Worm (Caenorhabditis elegans): ENCODE measurements around the gene Y49F6B.20.

DNA sequence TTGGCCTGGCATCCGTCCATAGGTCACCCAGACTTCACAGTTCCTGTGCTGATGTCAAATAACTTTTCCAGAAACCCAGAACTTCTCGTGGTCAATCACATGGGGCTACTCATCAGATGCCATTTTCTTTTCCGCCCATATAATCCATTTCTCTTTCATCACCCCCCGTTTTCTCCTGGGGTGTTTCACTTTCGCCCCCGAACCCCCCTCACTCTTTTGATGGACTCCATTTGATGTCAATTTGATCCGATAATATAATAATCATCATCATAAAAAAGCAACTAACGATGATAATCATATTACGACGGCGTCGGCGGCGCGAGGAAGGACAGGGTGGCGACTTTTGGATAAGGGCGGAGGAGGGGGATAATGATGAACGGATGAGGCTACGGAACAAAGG lies 32.2 kb downstream of the Y49F6B.20 start:
- TF ChIP-seq nhr-12 (tag; optimal IDR thresholded peaks at IDR 0.05) (no peak), elt-3 (tag; optimal IDR thresholded peaks at IDR 0.05) (no peak), unc-62 (GFP tag; optimal IDR thresholded peaks at IDR 0.05) (no peak), nhr-28 (tag; optimal IDR thresholded peaks at IDR 0.05) (no peak), pha-4 (tag; optimal IDR thresholded peaks at IDR 0.05) (no peak), nhr-76 (tag; optimal IDR thresholded peaks at IDR 0.05) (no peak), lin-32 (GFP tag; optimal IDR thresholded peaks at IDR 0.05) (no peak), snpc-4 (tag; optimal IDR thresholded peaks at IDR 0.05) (no peak)
